Worm (Caenorhabditis elegans) whole organism, mixed stage, embryonic: Measurements from ENCODE around the gene srd-34.

Experiments
- M03D4.4 ChIP-seq: sonication (generic microtip); optimal IDR thresholded peaks from 2 replicates; lab custom pipeline; 2017; ENCODE audit warnings: mild to moderate bottlenecking, missing genetic modification characterization, missing compliant biosample characterization
- bed-3 ChIP-seq: fragments of 200-800 bp; sonication (Bioruptor generic); optimal IDR thresholded peaks from 3 replicates; lab custom pipeline; 2018; ENCODE audit warnings: mild to moderate bottlenecking, missing genetic modification characterization, moderate library complexity, missing compliant biosample characterization
- blmp-1 ChIP-seq: fragments of 150-350 bp; optimal IDR thresholded peaks from 2 replicates; lab custom pipeline; 2014; ENCODE audit warnings: missing biosample characterization, missing genetic modification characterization
- ceh-39 ChIP-seq: fragments of 150-350 bp; optimal IDR thresholded peaks from 2 replicates; lab custom pipeline; 2014; ENCODE audit warnings: missing biosample characterization, missing genetic modification characterization
- ceh-43 ChIP-seq: fragments of 200-800 bp; sonication (Bioruptor generic); optimal IDR thresholded peaks from 2 replicates; lab custom pipeline; 2018; ENCODE audit warnings: mild to moderate bottlenecking, missing genetic modification characterization, moderate library complexity, missing compliant biosample characterization
- ceh-83 ChIP-seq: fragments of 200-800 bp; sonication (Bioruptor generic); optimal IDR thresholded peaks from 2 replicates; lab custom pipeline; 2018; ENCODE audit warnings: mild to moderate bottlenecking, missing genetic modification characterization, missing compliant biosample characterization
- ces-1 ChIP-seq: fragments of 150-350 bp; optimal IDR thresholded peaks from 2 replicates; lab custom pipeline; 2014; ENCODE audit warnings: missing biosample characterization, missing genetic modification reagents, missing genetic modification characterization
- cnd-1 ChIP-seq: fragments of 200-800 bp; sonication (Bioruptor generic); optimal IDR thresholded peaks from 2 replicates; lab custom pipeline; 2018; ENCODE audit warnings: mild to moderate bottlenecking, missing genetic modification characterization, missing compliant biosample characterization
- drap-1 ChIP-seq: fragments of 200-800 bp; sonication (Bioruptor generic); optimal IDR thresholded peaks from 3 replicates; lab custom pipeline; 2018; ENCODE audit warnings: mild to moderate bottlenecking, missing genetic modification characterization, missing compliant biosample characterization
- elt-1 ChIP-seq: sonication (generic microtip); optimal IDR thresholded peaks from 2 replicates; lab custom pipeline; 2017; ENCODE audit warnings: missing genetic modification characterization, mild to moderate bottlenecking, missing compliant biosample characterization, antibody characterized with exemption, moderate library complexity, borderline replicate concordance; ENCODE audit not compliant: insufficient read depth
- elt-3 ChIP-seq: fragments of 150-350 bp; optimal IDR thresholded peaks from 2 replicates; lab custom pipeline; 2014; ENCODE audit warnings: missing biosample characterization, missing genetic modification characterization
- flh-1 ChIP-seq: fragments of 200-800 bp; sonication (Bioruptor generic); optimal IDR thresholded peaks from 2 replicates; lab custom pipeline; 2018; ENCODE audit warnings: mild to moderate bottlenecking, missing genetic modification characterization, moderate library complexity, missing compliant biosample characterization
- ham-2 ChIP-seq: fragments of 200-800 bp; sonication (Bioruptor generic); optimal IDR thresholded peaks from 2 replicates; lab custom pipeline; 2018; ENCODE audit warnings: mild to moderate bottlenecking, missing genetic modification characterization, missing compliant biosample characterization
- hlh-1 ChIP-seq: fragments of 150-350 bp; optimal IDR thresholded peaks from 2 replicates; lab custom pipeline; 2014; ENCODE audit warnings: missing biosample characterization, missing genetic modification reagents, missing genetic modification characterization
- lin-13 ChIP-seq: fragments of 150-350 bp; optimal IDR thresholded peaks from 2 replicates; lab custom pipeline; 2014; ENCODE audit warnings: missing biosample characterization, missing genetic modification characterization
- lin-32 ChIP-seq: fragments of 200-800 bp; sonication (Bioruptor generic); optimal IDR thresholded peaks from 2 replicates; lab custom pipeline; 2018; ENCODE audit warnings: mild to moderate bottlenecking, missing genetic modification characterization, missing compliant biosample characterization
- mab-5 ChIP-seq: fragments of 150-350 bp; optimal IDR thresholded peaks from 2 replicates; lab custom pipeline; 2014; ENCODE audit warnings: missing biosample characterization, missing genetic modification characterization
- mls-2 ChIP-seq: sonication (generic microtip); optimal IDR thresholded peaks from 2 replicates; lab custom pipeline; 2016; ENCODE audit warnings: mild to moderate bottlenecking, missing genetic modification characterization, moderate library complexity, missing compliant biosample characterization
- nhr-12 ChIP-seq: fragments of 150-350 bp; optimal IDR thresholded peaks from 2 replicates; lab custom pipeline; 2014; ENCODE audit warnings: missing biosample characterization, missing genetic modification characterization
- nhr-2 ChIP-seq: fragments of 150-350 bp; optimal IDR thresholded peaks from 2 replicates; lab custom pipeline; 2014; ENCODE audit warnings: missing biosample characterization, missing genetic modification characterization
- nhr-237 ChIP-seq: fragments of 150-350 bp; optimal IDR thresholded peaks from 2 replicates; lab custom pipeline; 2014; ENCODE audit warnings: missing biosample characterization, missing genetic modification characterization
- nhr-28 ChIP-seq: fragments of 150-350 bp; optimal IDR thresholded peaks from 2 replicates; lab custom pipeline; 2014; ENCODE audit warnings: missing biosample characterization, missing genetic modification characterization
- nhr-76 ChIP-seq: sonication (generic microtip); optimal IDR thresholded peaks from 2 replicates; lab custom pipeline; 2017; ENCODE audit warnings: missing biosample characterization, missing genetic modification characterization
- pha-4 ChIP-seq: fragments of 150-350 bp; optimal IDR thresholded peaks from 2 replicates; lab custom pipeline; 2018; ENCODE audit warnings: missing biosample characterization, missing genetic modification reagents, missing genetic modification characterization
- snpc-4 ChIP-seq: fragments of 150-350 bp; optimal IDR thresholded peaks from 2 replicates; lab custom pipeline; 2014; ENCODE audit warnings: missing biosample characterization, missing genetic modification characterization
- sptf-1 ChIP-seq: sonication (generic microtip); optimal IDR thresholded peaks from 2 replicates; lab custom pipeline; 2017; ENCODE audit warnings: mild to moderate bottlenecking, missing genetic modification characterization, moderate library complexity, missing compliant biosample characterization
- tbx-8 ChIP-seq: fragments of 200-800 bp; sonication (Bioruptor generic); optimal IDR thresholded peaks from 2 replicates; lab custom pipeline; 2018; ENCODE audit warnings: mild to moderate bottlenecking, missing genetic modification characterization, moderate library complexity, missing compliant biosample characterization
- unc-120 ChIP-seq: sonication (generic microtip); optimal IDR thresholded peaks from 2 replicates; lab custom pipeline; 2017; ENCODE audit warnings: missing genetic modification characterization, missing compliant biosample characterization; ENCODE audit not compliant: poor library complexity, severe bottlenecking
- unc-39 ChIP-seq: fragments of 150-350 bp; optimal IDR thresholded peaks from 2 replicates; lab custom pipeline; 2014; ENCODE audit warnings: missing biosample characterization, missing genetic modification characterization
- unc-62 ChIP-seq: fragments of 150-350 bp; optimal IDR thresholded peaks from 2 replicates; lab custom pipeline; 2014; ENCODE audit warnings: missing biosample characterization, missing genetic modification reagents, missing genetic modification characterization
- zip-8 ChIP-seq: fragments of 150-350 bp; optimal IDR thresholded peaks from 2 replicates; lab custom pipeline; 2014; ENCODE audit warnings: missing biosample characterization, missing genetic modification characterization
- ztf-11 ChIP-seq: fragments of 150-350 bp; optimal IDR thresholded peaks from 2 replicates; lab custom pipeline; 2014; ENCODE audit warnings: missing biosample characterization, missing genetic modification characterization

The srd-34 gene

DNA sequence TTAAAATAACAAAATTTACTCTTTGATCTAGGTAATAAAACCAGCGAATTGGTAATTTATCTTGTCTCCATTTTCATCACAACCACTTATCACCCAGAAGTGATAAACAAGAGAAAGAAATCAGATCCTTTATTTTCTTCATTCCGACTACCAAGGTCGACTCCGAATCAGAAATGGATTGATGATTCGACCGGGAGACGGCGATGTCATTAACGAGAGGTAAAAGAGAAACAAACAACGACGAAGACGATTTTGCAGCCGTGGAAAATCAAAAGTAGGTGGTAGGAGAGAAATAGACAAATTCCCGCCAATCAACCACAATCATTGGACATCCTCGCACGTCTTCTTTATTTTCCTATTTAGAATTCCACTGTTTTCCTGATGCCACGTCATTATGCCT lies 8.2 kb upstream of the srd-34 start:
- TF ChIP-seq mls-2 = no peak
- TF ChIP-seq, all 35 proteins: peak for 0

DNA sequence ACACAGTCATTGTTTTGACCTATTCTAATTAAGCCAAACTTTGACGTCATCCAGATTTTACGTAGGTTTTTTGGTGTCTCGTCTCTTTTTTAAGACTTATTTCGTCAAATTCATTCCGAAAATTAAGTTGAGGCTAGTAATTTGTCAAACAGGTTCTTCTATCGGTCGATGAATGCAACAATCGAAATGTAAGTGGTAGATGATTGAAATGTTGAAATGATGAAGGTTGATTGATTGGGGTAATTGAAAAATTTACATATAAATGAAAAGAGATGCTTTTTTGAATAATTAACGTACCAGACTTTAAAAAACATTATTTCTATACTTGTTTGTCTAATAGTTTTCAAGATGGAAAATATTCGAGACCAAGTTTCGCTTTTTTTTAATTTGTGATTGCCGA lies 7.5 kb upstream of the srd-34 start:
- TF ChIP-seq ceh-39 (tag; lab: Kevin White, UChicago) (no peak), lin-13 (tag; lab: Kevin White, UChicago) (no peak), sptf-1 (tag; lab: Kevin White, UChicago) (no peak), nhr-28 (tag; lab: Kevin White, UChicago) (no peak), pha-4 (tag; lab: Kevin White, UChicago) (no peak), blmp-1 (tag; lab: Kevin White, UChicago) (no peak), M03D4.4 (no peak), ces-1 (GFP tag; lab: Kevin White, UChicago) (no peak), tbx-8 (no peak), unc-39 (no peak), zip-8 (tag; lab: Kevin White, UChicago) (no peak), nhr-12 (no peak), mab-5 (no peak), elt-1 (tag; lab: Kevin White, UChicago) (no peak), lin-32 (no peak), bed-3 (no peak), unc-62 (no peak)

DNA sequence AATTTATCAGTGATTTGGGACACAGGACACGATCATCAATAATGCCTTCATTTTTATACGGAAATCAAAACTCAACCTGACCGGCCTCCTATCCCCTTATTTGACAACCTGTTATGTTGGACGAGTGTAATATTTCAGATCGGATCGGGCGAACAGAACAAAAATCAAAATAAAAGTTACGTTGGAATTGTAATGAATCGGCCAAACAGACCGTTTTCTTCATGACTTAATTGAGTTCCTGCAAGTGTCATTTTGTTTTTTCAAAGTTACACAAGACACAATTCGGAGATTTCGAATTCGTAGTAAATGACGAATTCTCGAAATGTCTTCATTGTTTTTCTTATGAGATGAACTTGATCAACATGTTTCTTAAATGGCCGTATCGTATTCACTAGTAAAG lies 6.4 kb upstream of the srd-34 start, which contains the start of gene F32G8.3:
TSS of gene F32G8.3 (minus strand) at position 101 of the 400 bp plus-strand sequence.
- TF ChIP-seq unc-39 (no peak), ceh-83 (GFP tag; lab: Kevin White, UChicago) (no peak), unc-120 (no peak), snpc-4 (tag; lab: Kevin White, UChicago) (no peak), nhr-237 (no peak), blmp-1 (tag; lab: Kevin White, UChicago) (no peak), nhr-12 (no peak), sptf-1 (tag; lab: Kevin White, UChicago) (no peak), elt-3 (no peak), ceh-43 (GFP tag; lab: Kevin White, UChicago) (no peak), mls-2 (no peak), nhr-2 (tag; lab: Kevin White, UChicago) (no peak), cnd-1 (tag; lab: Kevin White, UChicago) (no peak), ces-1 (GFP tag; lab: Kevin White, UChicago) (no peak)

DNA sequence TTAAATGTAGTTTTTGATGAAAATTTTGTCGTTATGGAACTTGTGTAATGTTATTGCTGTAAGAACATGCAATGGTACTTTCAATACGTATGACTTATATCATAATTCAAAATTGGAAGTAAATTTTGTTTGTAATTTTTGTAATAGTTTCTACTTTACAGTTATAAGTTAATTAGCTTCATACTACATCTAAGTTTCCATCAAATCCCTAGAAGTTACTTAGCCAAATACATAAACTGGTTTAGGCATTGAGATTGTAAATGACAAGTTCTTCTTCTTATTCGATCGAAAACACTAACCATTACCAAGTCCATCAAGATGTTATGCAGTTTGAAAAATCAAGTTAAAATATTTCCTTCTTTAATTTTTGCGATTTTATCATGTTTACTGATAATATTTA lies 836 bp upstream of the srd-34 start, which contains the start of gene F32G8.2:
TSS of gene F32G8.2 (plus strand) at position 301 of the 400 bp plus-strand sequence.
- no peak for TF ChIP-seq zip-8 (tag; lab: Kevin White, UChicago)
- no peak for TF ChIP-seq tbx-8
- no peak for TF ChIP-seq nhr-76 (tag; lab: Kevin White, UChicago)
- TF ChIP-seq blmp-1 (tag; lab: Kevin White, UChicago) = no peak
- no peak for TF ChIP-seq ceh-39 (tag; lab: Kevin White, UChicago)
- TF ChIP-seq sptf-1 (tag; lab: Kevin White, UChicago) = no peak
- no peak for TF ChIP-seq hlh-1 (tag; lab: Kevin White, UChicago)
- no peak for TF ChIP-seq ham-2
- no peak for TF ChIP-seq cnd-1 (tag; lab: Kevin White, UChicago)
- no peak for TF ChIP-seq drap-1
- no peak for TF ChIP-seq nhr-237
- TF ChIP-seq bed-3 = no peak
- TF ChIP-seq ces-1 (GFP tag; lab: Kevin White, UChicago) = no peak
- TF ChIP-seq ztf-11 (tag; lab: Kevin White, UChicago) = no peak
- TF ChIP-seq nhr-12 = no peak
- no peak for TF ChIP-seq unc-62
- no peak for TF ChIP-seq ceh-43 (GFP tag; lab: Kevin White, UChicago)
- no peak for TF ChIP-seq unc-39
- TF ChIP-seq, all 35 proteins: peak for 0

DNA sequence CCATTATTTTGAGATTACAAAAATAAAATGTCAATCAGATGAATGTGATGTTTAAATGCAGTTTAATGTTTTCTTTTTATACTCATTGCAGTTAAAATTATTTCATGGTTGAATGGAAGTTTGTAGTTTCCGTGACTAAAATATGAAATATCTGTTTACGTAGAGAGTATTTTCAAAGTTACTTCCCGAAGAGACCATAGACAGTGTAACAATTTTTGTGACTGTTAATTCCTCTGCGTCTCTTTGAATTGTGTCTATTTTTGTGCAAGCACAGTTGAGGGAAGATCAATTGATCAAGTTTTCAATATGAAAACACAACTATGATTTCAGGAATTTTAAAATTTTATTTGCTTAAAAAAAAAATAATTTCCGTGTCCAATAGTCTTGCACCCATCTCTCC lies 2.1 kb downstream of the srd-34 start, which contains the start of gene F25D1.5:
TSS of gene F25D1.5 (minus strand) at position 35 of the 400 bp plus-strand sequence.
- TF ChIP-seq nhr-28 (tag; lab: Kevin White, UChicago) (no peak), ham-2 (no peak), flh-1 (GFP tag; lab: Kevin White, UChicago) (no peak), snpc-4 (tag; lab: Kevin White, UChicago) (no peak), ceh-39 (tag; lab: Kevin White, UChicago) (no peak), bed-3 (no peak), ceh-83 (GFP tag; lab: Kevin White, UChicago) (no peak), nhr-12 (no peak)
